Fruit fly (Drosophila melanogaster) S2 (cell line): ENCODE measurements around the gene Snx6.
A peak's percentile ranks its signal among the peaks of the same experiment; 100 is the strongest.

Experiments used
- CG8478 ChIP-seq: fragments of >200 bp; optimal IDR thresholded peaks from 2 replicates; lab custom pipeline; 2018
- CTCF ChIP-seq, 2 experiments: fragments of >200 bp; optimal IDR thresholded peaks; 2 replicates each; lab custom pipeline; 2018

The Snx6 gene

dm6 chr2L:8196757-8197530, 23.6 kb downstream of the Snx6 start, which contains the start of the genes CG8475 and CG8460:
TSS of gene CG8475 (minus strand) at chr2L:8196918.
TSS of gene CG8460 (plus strand) at chr2L:8197193.
- TF ChIP-seq CG8478 (lab: Kevin White, UChicago) (no peak), CTCF (optimal IDR thresholded peaks at IDR 0.05; lab: Kevin White, UChicago) (no peak)

DNA sequence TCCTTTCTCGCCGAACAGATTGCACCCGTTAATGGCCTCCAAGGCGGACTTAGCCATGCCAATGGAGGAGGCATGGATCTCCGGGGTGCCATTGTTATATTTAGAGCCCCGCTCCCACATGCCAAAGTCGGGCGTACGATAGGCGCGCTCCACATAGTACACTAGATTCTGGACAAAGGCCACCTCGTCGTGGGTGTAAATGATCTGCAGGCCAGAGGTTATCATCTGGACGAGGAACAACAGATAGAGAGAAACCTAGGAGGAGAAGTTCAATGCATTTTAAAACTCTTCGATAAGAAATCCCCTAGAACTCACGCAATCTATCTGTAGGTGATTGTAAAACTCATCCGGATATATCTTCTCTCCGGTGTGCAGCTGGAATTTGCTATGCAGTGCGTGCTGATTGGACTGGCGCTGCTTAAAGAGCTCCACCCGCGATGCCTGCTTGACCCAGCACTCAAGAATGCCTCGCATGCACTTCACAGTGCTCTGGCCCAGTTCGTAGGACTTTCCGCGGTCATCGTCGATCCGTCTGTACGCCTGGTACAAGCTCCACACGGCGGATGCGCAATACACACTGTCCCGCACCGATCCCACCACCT, 24.7 kb downstream of the Snx6 start:
- TF ChIP-seq CTCF (optimal IDR thresholded peaks at IDR 0.05; lab: Kevin White, UChicago), result no peak
- no peak for TF ChIP-seq CG8478 (lab: Kevin White, UChicago)

dm6 chr2L:8190681-8191080, 29.9 kb downstream of the Snx6 start, which contains the start of gene CG34134:
TSS of gene CG34134 (minus strand) at chr2L:8190781.
- TF ChIP-seq CG8478 (lab: Kevin White, UChicago) (no peak), CTCF (optimal IDR thresholded peaks at IDR 0.05; lab: Kevin White, UChicago) (no peak)

- TF ChIP-seq CG8478 (lab: Kevin White, UChicago) (no peak), CTCF (optimal IDR thresholded peaks at IDR 0.05; lab: Kevin White, UChicago) (peak; percentile 82 to 90)
These were observed 35.5 kb downstream of the Snx6 start for dm6 chr2L:8185008-8185407.

DNA sequence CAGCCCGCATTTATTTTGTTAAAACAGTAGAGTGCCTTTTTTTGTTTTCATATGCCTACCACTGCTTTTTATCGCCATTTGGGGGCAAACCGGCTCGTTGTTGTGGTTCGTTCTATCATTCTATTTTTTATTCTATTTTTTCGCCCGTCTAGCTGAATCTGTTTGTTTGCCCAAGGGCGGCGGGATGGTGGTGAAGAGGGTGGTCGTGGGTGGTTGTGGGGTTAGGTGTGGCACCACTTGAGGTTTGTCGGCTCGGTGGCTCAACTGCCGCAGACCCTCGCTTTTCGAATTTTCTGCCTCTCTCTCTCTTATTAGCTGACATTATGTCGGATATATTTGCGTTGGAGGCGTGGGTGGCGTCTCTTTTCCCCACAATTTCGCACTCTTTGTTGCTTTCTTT, 49.0 kb downstream of the Snx6 start:
- no peak for TF ChIP-seq CTCF (optimal IDR thresholded peaks at IDR 0.05; lab: Kevin White, UChicago)
- TF ChIP-seq CG8478 (lab: Kevin White, UChicago), result no peak

dm6 chr2L:8170600-8171182, 49.9 kb downstream of the Snx6 start:
- TF ChIP-seq CTCF (optimal IDR thresholded peaks at IDR 0.05; lab: Kevin White, UChicago) (no peak), CG8478 (lab: Kevin White, UChicago) (no peak)

DNA sequence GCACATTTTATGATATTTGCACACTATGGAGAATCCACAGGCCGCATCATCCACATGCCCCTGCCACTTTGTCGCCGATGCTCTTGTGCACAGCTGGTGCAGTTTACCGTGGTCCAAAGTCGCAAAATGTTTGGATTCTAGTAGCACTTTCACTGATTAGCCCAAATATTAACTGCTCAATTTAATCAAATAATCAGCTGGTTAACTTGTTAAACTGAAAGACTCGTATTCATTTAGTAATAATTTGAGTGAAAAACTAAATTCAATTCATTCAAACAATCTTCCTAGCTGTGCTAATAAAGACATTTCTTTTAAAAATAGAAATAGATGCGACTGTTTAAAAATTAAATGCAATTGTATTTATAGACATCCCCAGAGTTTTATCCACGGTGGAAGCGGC, 52.5 kb downstream of the Snx6 start:
- TF ChIP-seq CG8478 (lab: Kevin White, UChicago) (no peak), CTCF (optimal IDR thresholded peaks at IDR 0.05; lab: Kevin White, UChicago) (no peak)
